Worm (Caenorhabditis elegans) whole organism, early embryonic: ENCODE results near the gene nhr-1.

ENCODE experiments used
- ama-1 ChIP-seq: fragments of 150-350 bp; optimal IDR thresholded peaks from 2 replicates; lab custom pipeline; 2014
- ets-7 ChIP-seq: sonication (generic microtip); optimal IDR thresholded peaks from 2 replicates; lab custom pipeline; 2016; ENCODE audit warnings: missing genotype, missing genetic modification characterization, missing compliant biosample characterization
- hnd-1 ChIP-seq: sonication (generic microtip); optimal IDR thresholded peaks from 2 replicates; lab custom pipeline; 2016; ENCODE audit warnings: missing genetic modification characterization, missing compliant biosample characterization

- TF ChIP-seq ama-1 (lab: Kevin White, UChicago), result no peak
- no peak for TF ChIP-seq hnd-1 (tag; lab: Kevin White, UChicago)
- no peak for TF ChIP-seq ets-7 (tag; lab: Kevin White, UChicago)
These were observed 42.2 kb upstream of the nhr-1 start for ce11 chrX:17471703-17472102.
